Worm (Caenorhabditis elegans) whole organism, late embryonic: ENCODE data around the gene R08C7.4.
A peak's percentile ranks its signal among the peaks of the same experiment; 100 is the strongest.

Experiments
- ceh-24 ChIP-seq: sonication (generic microtip); optimal IDR thresholded peaks from 2 replicates; lab custom pipeline; 2016; ENCODE audit warnings: mild to moderate bottlenecking, missing genetic modification characterization, missing compliant biosample characterization
- dmd-4 ChIP-seq: sonication (generic microtip); optimal IDR thresholded peaks from 2 replicates; lab custom pipeline; 2016; ENCODE audit warnings: borderline replicate concordance, missing genetic modification characterization, missing compliant biosample characterization
- ets-4 ChIP-seq: sonication (generic microtip); optimal IDR thresholded peaks from 2 replicates; lab custom pipeline; 2016; ENCODE audit warnings: missing genetic modification characterization, missing compliant biosample characterization
- lim-6 ChIP-seq: sonication (generic microtip); optimal IDR thresholded peaks from 2 replicates; lab custom pipeline; 2016; ENCODE audit warnings: missing genetic modification characterization, missing compliant biosample characterization
- tbx-2 ChIP-seq: sonication (generic microtip); optimal IDR thresholded peaks from 2 replicates; lab custom pipeline; 2016; ENCODE audit warnings: missing genetic modification characterization, missing compliant biosample characterization

DNA sequence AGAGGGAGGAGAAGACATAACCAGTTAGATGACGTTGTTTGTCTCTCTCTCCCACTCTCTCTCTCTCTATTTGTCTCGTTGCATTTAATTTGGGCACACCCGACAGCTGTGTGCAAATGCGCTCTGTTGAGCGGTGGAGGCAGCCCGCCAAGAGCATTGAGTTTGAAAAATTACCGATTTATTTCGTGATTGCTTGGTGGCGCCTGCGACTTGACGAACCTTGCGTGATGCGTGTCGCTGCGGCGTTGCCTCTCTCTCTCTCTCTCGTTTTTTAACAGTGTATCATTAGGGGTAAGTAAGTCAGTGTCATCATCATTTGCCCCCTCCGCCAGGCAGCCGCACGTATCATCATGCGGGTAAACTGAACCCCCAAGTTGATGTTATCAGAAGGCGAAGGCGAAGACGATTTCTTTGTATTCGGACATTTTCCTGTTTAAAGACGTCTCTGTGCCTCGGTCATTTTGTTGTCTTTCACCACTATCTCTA, 28.7 kb upstream of the R08C7.4 start:
- no peak for TF ChIP-seq lim-6 (tag; lab: Kevin White, UChicago)
- peak; percentile 68 for TF ChIP-seq tbx-2 (tag; lab: Kevin White, UChicago)
- TF ChIP-seq ets-4 (tag; lab: Kevin White, UChicago), result no peak
- TF ChIP-seq ceh-24, result no peak
- TF ChIP-seq dmd-4 (tag; lab: Kevin White, UChicago), result no peak
